Fruit fly (Drosophila melanogaster) whole organism, wandering third instar larva: Measurements from ENCODE around the gene CG44044.

Experiments used
- Abd-B ChIP-seq: fragments of >200 bp; optimal IDR thresholded peaks from 2 replicates; lab custom pipeline; 2017; ENCODE audit warnings: missing biosample characterization, missing genetic modification characterization
- CG32264 ChIP-seq: fragments of 200-800 bp; sonication (Bioruptor generic); optimal IDR thresholded peaks from 2 replicates; lab custom pipeline; 2016; ENCODE audit warnings: missing biosample characterization, missing genetic modification characterization
- CG9705 ChIP-seq: fragments of 200-800 bp; sonication (Bioruptor generic); optimal IDR thresholded peaks from 2 replicates; lab custom pipeline; 2018; ENCODE audit warnings: missing biosample characterization, mild to moderate bottlenecking, missing genetic modification characterization
- CrebA ChIP-seq: fragments of 200-800 bp; sonication (Bioruptor generic); optimal IDR thresholded peaks from 2 replicates; lab custom pipeline; 2016; ENCODE audit warnings: missing biosample characterization, mild to moderate bottlenecking, missing genetic modification characterization, borderline replicate concordance
- Dfd ChIP-seq: fragments of >200 bp; optimal IDR thresholded peaks from 2 replicates; lab custom pipeline; 2017; ENCODE audit warnings: missing biosample characterization, missing genetic modification characterization
- GATAd ChIP-seq: sonication (Bioruptor generic); optimal IDR thresholded peaks from 2 replicates; lab custom pipeline; 2016; ENCODE audit warnings: missing biosample characterization, missing genetic modification characterization
- HLH106 ChIP-seq: fragments of 200-800 bp; optimal IDR thresholded peaks from 3 replicates; lab custom pipeline; 2019; ENCODE audit warnings: missing biosample characterization, mild to moderate bottlenecking, missing genetic modification characterization, moderate library complexity
- Hnf4 ChIP-seq: fragments of 200-800 bp; sonication (Bioruptor generic); optimal IDR thresholded peaks from 2 replicates; lab custom pipeline; 2016; ENCODE audit warnings: missing biosample characterization, mild to moderate bottlenecking, missing genetic modification characterization
- Hr78 ChIP-seq: fragments of >200 bp; optimal IDR thresholded peaks from 2 replicates; lab custom pipeline; 2017; ENCODE audit warnings: missing biosample characterization, missing genetic modification characterization
- Hr83 ChIP-seq: fragments of 200-300 bp; sonication (Bioruptor generic); optimal IDR thresholded peaks from 2 replicates; lab custom pipeline; 2016; ENCODE audit warnings: missing biosample characterization, mild to moderate bottlenecking, missing genetic modification characterization, moderate library complexity; ENCODE audit not compliant: poor library complexity, severe bottlenecking
- Jra ChIP-seq: sonication (Bioruptor generic); optimal IDR thresholded peaks from 2 replicates; lab custom pipeline; 2016; ENCODE audit warnings: missing biosample characterization, missing genetic modification characterization
- Mio ChIP-seq: sonication (Bioruptor generic); optimal IDR thresholded peaks from 2 replicates; lab custom pipeline; 2016; ENCODE audit warnings: missing biosample characterization, missing genetic modification characterization
- N ChIP-seq: fragments of >200 bp; optimal IDR thresholded peaks from 2 replicates; lab custom pipeline; 2018; ENCODE audit warnings: missing biosample characterization, missing external identifiers, missing genetic modification characterization
- OdsH ChIP-seq: fragments of 200-800 bp; sonication (Bioruptor generic); optimal IDR thresholded peaks from 2 replicates; lab custom pipeline; 2016; ENCODE audit warnings: missing biosample characterization, mild to moderate bottlenecking, missing genetic modification characterization
- Rel ChIP-seq, 2 experiments: fragments of 200-800 bp; sonication (Bioruptor generic) in 1 of 2; optimal IDR thresholded peaks; 2 replicates in 1 of 2; 3 replicates in 1 of 2; lab custom pipeline; 2016 to 2019; ENCODE audit warnings: mild to moderate bottlenecking in 2 of 2, missing biosample characterization in 2 of 2, missing genetic modification characterization in 2 of 2, moderate library complexity in 1 of 2
- Sp1 ChIP-seq: fragments of 200-800 bp; sonication (Bioruptor generic); optimal IDR thresholded peaks from 3 replicates; lab custom pipeline; 2019; ENCODE audit warnings: missing biosample characterization, mild to moderate bottlenecking, missing genetic modification characterization, moderate library complexity
- Vsx2 ChIP-seq: fragments of 200-300, 225-300 bp; sonication (Bioruptor generic); optimal IDR thresholded peaks from 2 replicates; lab custom pipeline; 2018; ENCODE audit warnings: missing biosample characterization, missing genetic modification characterization; ENCODE audit not compliant: partially characterized antibody
- brk ChIP-seq: fragments of 200-800 bp; sonication (Bioruptor generic); optimal IDR thresholded peaks from 2 replicates; lab custom pipeline; 2016; ENCODE audit warnings: missing biosample characterization, mild to moderate bottlenecking, missing genetic modification characterization
- dmrt93B ChIP-seq: fragments of 200-800 bp; sonication (Bioruptor generic); optimal IDR thresholded peaks from 2 replicates; lab custom pipeline; 2018; ENCODE audit warnings: missing biosample characterization, mild to moderate bottlenecking, missing genetic modification characterization
- ey ChIP-seq: fragments of 200-800 bp; sonication (Bioruptor generic); optimal IDR thresholded peaks from 2 replicates; lab custom pipeline; 2016; ENCODE audit warnings: missing biosample characterization, missing genetic modification characterization
- foxo ChIP-seq, 2 experiments: fragments of 200-800 bp; sonication (Bioruptor generic); optimal IDR thresholded peaks; 2 replicates in 1 of 2; 3 replicates in 1 of 2; lab custom pipeline; 2016 to 2017; ENCODE audit warnings: missing biosample characterization in 2 of 2, missing genetic modification characterization in 2 of 2
- fru ChIP-seq: fragments of 200-800 bp; sonication (Bioruptor generic); optimal IDR thresholded peaks from 3 replicates; lab custom pipeline; 2016; ENCODE audit warnings: missing biosample characterization, mild to moderate bottlenecking, missing genetic modification characterization
- h ChIP-seq: fragments of 200-800 bp; sonication (Bioruptor generic); optimal IDR thresholded peaks from 3 replicates; lab custom pipeline; 2016; ENCODE audit warnings: missing biosample characterization, mild to moderate bottlenecking, missing genetic modification characterization
- jim ChIP-seq: fragments of 175-275, 200-325 bp; sonication (Bioruptor generic); optimal IDR thresholded peaks from 2 replicates; lab custom pipeline; 2016; ENCODE audit warnings: missing biosample characterization, mild to moderate bottlenecking, missing genetic modification characterization
- lola ChIP-seq: fragments of >200 bp; optimal IDR thresholded peaks from 2 replicates; lab custom pipeline; 2017; ENCODE audit warnings: missing biosample characterization, missing genetic modification characterization
- pan ChIP-seq: fragments of >200 bp; optimal IDR thresholded peaks from 2 replicates; lab custom pipeline; 2017
- psq ChIP-seq: fragments of 200-800 bp; sonication (Bioruptor generic); optimal IDR thresholded peaks from 3 replicates; lab custom pipeline; 2017; ENCODE audit warnings: missing biosample characterization, mild to moderate bottlenecking, missing genetic modification characterization, moderate library complexity
- rgr ChIP-seq: fragments of 200-800 bp; sonication (Bioruptor generic); optimal IDR thresholded peaks from 3 replicates; lab custom pipeline; 2016; ENCODE audit warnings: missing biosample characterization, mild to moderate bottlenecking, missing genetic modification characterization
- sage ChIP-seq: fragments of 200-800 bp; sonication (Bioruptor generic); optimal IDR thresholded peaks from 2 replicates; lab custom pipeline; 2016; ENCODE audit warnings: missing biosample characterization, mild to moderate bottlenecking, missing genetic modification characterization
- sv ChIP-seq: fragments of 200-800 bp; sonication (Bioruptor generic); optimal IDR thresholded peaks from 3 replicates; lab custom pipeline; 2016; ENCODE audit warnings: missing biosample characterization, missing genetic modification characterization
- tai ChIP-seq: sonication (Bioruptor generic); optimal IDR thresholded peaks from 2 replicates; lab custom pipeline; 2016; ENCODE audit warnings: missing biosample characterization, missing genetic modification characterization

The CG44044 gene

dm6 chr3R:16331809-16332343 is 10.2 kb downstream of the CG44044 start:
- TF ChIP-seq Sp1 (GFP tag; lab: Kevin White, UChicago) (peak; percentile 35), ey (GFP tag; lab: Kevin White, UChicago) (peak; percentile 9), Hnf4 (GFP tag; lab: Kevin White, UChicago) (no peak), Hr83 (GFP tag; lab: Kevin White, UChicago) (no peak), fru (GFP tag; lab: Kevin White, UChicago) (peak; percentile 10), Rel (GFP tag; optimal IDR thresholded peaks at IDR 0.05; lab: Kevin White, UChicago) (no peak), Rel (tag; optimal IDR thresholded peaks at IDR 0.05; lab: Kevin White, UChicago) (peak; percentile 36), OdsH (GFP tag; lab: Kevin White, UChicago) (peak; percentile 22), psq (no peak), lola (GFP tag; lab: Kevin White, UChicago) (no peak), foxo (GFP tag; optimal IDR thresholded peaks at IDR 0.05; lab: Kevin White, UChicago) (peak in 1 of 2 experiments; percentile 46), dmrt93B (GFP tag; lab: Kevin White, UChicago) (no peak), Hr78 (no peak), HLH106 (tag; lab: Kevin White, UChicago) (peak; percentile 30), Vsx2 (GFP tag; lab: Kevin White, UChicago) (no peak), sv (peak; percentile 14), rgr (GFP tag; lab: Kevin White, UChicago) (peak; percentile 15), h (GFP tag; lab: Kevin White, UChicago) (peak; percentile 33), CrebA (GFP tag; lab: Kevin White, UChicago) (no peak), Mio (GFP tag; lab: Kevin White, UChicago) (no peak), GATAd (GFP tag; lab: Kevin White, UChicago) (no peak)

dm6 chr3R:16334329-16334728 is 12.7 kb downstream of the CG44044 start:
- TF ChIP-seq OdsH (GFP tag; lab: Kevin White, UChicago) (no peak), Vsx2 (GFP tag; lab: Kevin White, UChicago) (peak; percentile 20), N (GFP tag; lab: Kevin White, UChicago) (no peak)

dm6 chr3R:16334797-16335196 is 13.2 kb downstream of the CG44044 start:
- no peak for TF ChIP-seq OdsH (GFP tag; lab: Kevin White, UChicago)
- TF ChIP-seq tai = no peak
- no peak for TF ChIP-seq fru (GFP tag; lab: Kevin White, UChicago)
- TF ChIP-seq Jra = no peak
- no peak for TF ChIP-seq Hr78

dm6 chr3R:16335438-16336073 is 13.9 kb downstream of the CG44044 start:
- TF ChIP-seq Hr78 = no peak
- TF ChIP-seq brk (GFP tag; lab: Kevin White, UChicago) = no peak
- no peak for TF ChIP-seq sage (GFP tag; lab: Kevin White, UChicago)
- TF ChIP-seq CG32264 (GFP tag; lab: Kevin White, UChicago) = no peak
- TF ChIP-seq OdsH (GFP tag; lab: Kevin White, UChicago) = no peak
- no peak for TF ChIP-seq lola (GFP tag; lab: Kevin White, UChicago)
- no peak for TF ChIP-seq CG9705 (GFP tag; lab: Kevin White, UChicago)
- TF ChIP-seq psq = no peak
- TF ChIP-seq HLH106 (tag; lab: Kevin White, UChicago) = no peak
- no peak for TF ChIP-seq Dfd (GFP tag; lab: Kevin White, UChicago)
- no peak for TF ChIP-seq fru (GFP tag; lab: Kevin White, UChicago)
- TF ChIP-seq jim (GFP tag; lab: Kevin White, UChicago) = no peak
- TF ChIP-seq Vsx2 (GFP tag; lab: Kevin White, UChicago) = no peak
- TF ChIP-seq rgr (GFP tag; lab: Kevin White, UChicago) = no peak
- TF ChIP-seq Abd-B = no peak
- TF ChIP-seq ey (GFP tag; lab: Kevin White, UChicago) = no peak
- no peak for TF ChIP-seq pan (lab: Kevin White, UChicago)
